Worm (Caenorhabditis elegans): ENCODE measurements around the gene his-61.

Gene his-61

ce11 chrIV:7467170-7467569, 18.8 kb downstream of the his-61 start:
- TF ChIP-seq nhr-90 (tag; optimal IDR thresholded peaks at IDR 0.05) (no peak), nhr-80 (tag; optimal IDR thresholded peaks at IDR 0.05) (peak; percentile 55)

ce11 chrIV:7465857-7466256, 20.2 kb downstream of the his-61 start, which contains the start of gene F13B6.3:
TSS of gene F13B6.3 (minus strand) at chrIV:7465957.
- TF ChIP-seq gei-17 (GFP tag; optimal IDR thresholded peaks at IDR 0.05) (no peak), nfya-2 (GFP tag; IDR thresholded peaks at IDR 0.05) (no peak), dox-1 (GFP tag; IDR thresholded peaks at IDR 0.05) (no peak), cebp-2 (GFP tag; IDR thresholded peaks at IDR 0.05) (no peak), zim-3 (tag; optimal IDR thresholded peaks at IDR 0.05) (no peak), hrde-1 (tag; optimal IDR thresholded peaks at IDR 0.05; ENCODE audit: borderline replicate concordance) (no peak), snpc-1.3 (tag; optimal IDR thresholded peaks at IDR 0.05; ENCODE audit: insufficient read depth) (no peak), sea-2 (GFP tag; IDR thresholded peaks at IDR 0.05) (no peak), ztf-25 (GFP tag; IDR thresholded peaks at IDR 0.05) (no peak), B0336.3 (GFP tag; IDR thresholded peaks at IDR 0.05) (no peak), pbrm-1 (GFP tag; IDR thresholded peaks at IDR 0.05) (no peak), lin-35 (GFP tag; optimal IDR thresholded peaks at IDR 0.05) (no peak), lin-54 (GFP tag; optimal IDR thresholded peaks at IDR 0.05) (no peak), hlh-12 (tag; optimal IDR thresholded peaks at IDR 0.05) (no peak)

DNA sequence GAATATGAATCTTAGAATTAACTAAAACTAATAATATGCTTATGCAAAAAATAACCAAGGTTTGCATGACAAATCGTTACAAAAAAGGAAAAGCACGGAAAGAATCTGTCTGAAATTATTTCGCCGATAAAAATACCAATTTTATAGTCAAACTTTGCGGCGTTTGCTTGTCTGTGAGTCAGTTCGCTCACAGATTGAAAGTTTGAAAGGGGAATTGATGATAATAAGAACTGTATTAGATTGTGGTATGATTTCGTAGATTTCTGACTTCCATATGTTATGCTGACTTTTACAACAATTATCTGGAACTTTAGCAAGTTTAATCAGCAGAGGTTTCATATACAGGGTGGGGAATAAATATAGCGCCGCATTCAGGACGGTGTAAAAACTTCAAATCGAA, 25.8 kb downstream of the his-61 start, which contains the start of gene F13B6.2:
Gene F13B6.2, minus strand, starts transcription at position 101 of the 400 bp plus-strand sequence.
- TF ChIP-seq rpc-1 (optimal IDR thresholded peaks at IDR 0.05) (no peak), rpc-1 (tag; optimal IDR thresholded peaks at IDR 0.05) (no peak), snpc-1.1 (tag; optimal IDR thresholded peaks at IDR 0.05; ENCODE audit: insufficient read depth) (no peak), tlf-1 (GFP tag; optimal IDR thresholded peaks at IDR 0.05) (no peak), let-607 (tag; optimal IDR thresholded peaks at IDR 0.05) (no peak), somi-1 (GFP tag; optimal IDR thresholded peaks at IDR 0.05) (no peak), hmg-1.2 (GFP tag; IDR thresholded peaks at IDR 0.05) (no peak), egl-44 (GFP tag; IDR thresholded peaks at IDR 0.05) (no peak), ztf-3 (GFP tag; optimal IDR thresholded peaks at IDR 0.05) (no peak), F33H1.4 (GFP tag; IDR thresholded peaks at IDR 0.05) (no peak), hlh-26 (GFP tag; conservative IDR thresholded peaks at IDR 0.05) (no peak), hrde-1 (tag; optimal IDR thresholded peaks at IDR 0.05; ENCODE audit: borderline replicate concordance) (no peak), F39B2.1 (GFP tag; IDR thresholded peaks at IDR 0.05) (no peak), nhr-179 (tag; optimal IDR thresholded peaks at IDR 0.05) (no peak)

DNA sequence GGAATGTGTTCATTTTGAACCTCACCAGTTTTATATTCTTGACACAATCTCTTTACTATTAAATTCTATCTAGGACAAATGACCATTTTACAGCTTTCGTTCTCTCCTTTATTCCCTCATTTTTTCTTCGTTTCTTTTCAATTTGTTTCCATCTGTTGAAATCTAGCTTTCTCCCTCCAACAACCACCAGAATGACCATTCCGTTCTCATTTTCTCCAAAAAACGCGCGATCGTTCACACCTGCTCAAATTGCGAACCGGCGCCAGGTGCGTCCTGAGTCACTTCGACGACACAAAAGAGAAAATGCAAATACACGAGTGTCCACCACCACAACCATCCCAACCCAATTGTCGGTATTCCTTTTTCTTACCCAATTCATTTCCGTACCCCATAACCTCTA, 29.8 kb downstream of the his-61 start, which contains the start of gene F13B6.1:
Gene F13B6.1, plus strand, starts transcription at position 301 of the 400 bp plus-strand sequence.
- TF ChIP-seq F23B12.7 (tag; optimal IDR thresholded peaks at IDR 0.05; ENCODE audit: insufficient read depth): no peak
- no peak for TF ChIP-seq snpc-4 (GFP tag; optimal IDR thresholded peaks at IDR 0.05)
- no peak for TF ChIP-seq snpc-4 (tag; optimal IDR thresholded peaks at IDR 0.05)
- TF ChIP-seq madf-6 (GFP tag; IDR thresholded peaks at IDR 0.05): no peak

DNA sequence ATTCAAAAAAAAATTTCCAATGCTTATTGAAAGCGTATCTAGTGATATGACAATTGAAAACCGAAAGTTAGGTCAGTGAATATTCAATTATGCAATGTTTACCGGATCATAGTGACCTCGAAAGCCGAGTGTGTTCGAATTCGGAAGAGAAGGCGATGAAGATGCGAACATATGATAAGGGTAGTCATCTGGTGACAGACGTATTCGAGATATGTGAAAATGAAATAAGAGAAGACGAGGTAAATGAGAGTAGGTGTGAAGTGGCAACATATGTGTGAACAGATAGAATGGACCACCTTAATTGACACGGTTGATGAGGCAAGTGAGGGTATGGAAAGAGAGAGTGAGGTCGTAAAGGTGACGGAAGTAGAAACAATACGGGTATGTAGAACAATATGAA, 31.1 kb downstream of the his-61 start:
- TF ChIP-seq chd-7 (tag; optimal IDR thresholded peaks at IDR 0.05): no peak
- TF ChIP-seq ztf-25 (GFP tag; IDR thresholded peaks at IDR 0.05): no peak
- TF ChIP-seq egl-18 (GFP tag; IDR thresholded peaks at IDR 0.05): no peak
- TF ChIP-seq ama-1 (optimal IDR thresholded peaks at IDR 0.05): no peak
- no peak for TF ChIP-seq ama-1 (GFP tag; optimal IDR thresholded peaks at IDR 0.05)
- TF ChIP-seq F49E8.2 (tag; optimal IDR thresholded peaks at IDR 0.05; ENCODE audit: insufficient read depth): no peak
- TF ChIP-seq nhr-120 (GFP tag; IDR thresholded peaks at IDR 0.05): no peak
- no peak for TF ChIP-seq egl-44 (GFP tag; IDR thresholded peaks at IDR 0.05)
- no peak for TF ChIP-seq gei-17 (GFP tag; optimal IDR thresholded peaks at IDR 0.05)
- no peak for TF ChIP-seq dox-1 (GFP tag; IDR thresholded peaks at IDR 0.05)
- TF ChIP-seq unc-62 (GFP tag; optimal IDR thresholded peaks at IDR 0.05): no peak
- no peak for TF ChIP-seq efl-1 (GFP tag; optimal IDR thresholded peaks at IDR 0.05)
- no peak for TF ChIP-seq lir-1 (GFP tag; conservative IDR thresholded peaks at IDR 0.05)
- TF ChIP-seq cebp-1 (GFP tag; IDR thresholded peaks at IDR 0.05): no peak
- no peak for TF ChIP-seq cebp-1 (tag; optimal IDR thresholded peaks at IDR 0.05)

Measured in whole organism, young adult.